Worm (Caenorhabditis elegans) whole organism, L1 larva: Measurements from ENCODE around the gene sri-28.
A peak's percentile ranks its signal among the peaks of the same experiment; 100 is the strongest.

Experiments
- alr-1 ChIP-seq: fragments of 200-800 bp; sonication (Bioruptor generic); optimal IDR thresholded peaks from 2 replicates; lab custom pipeline; 2018; ENCODE audit warnings: borderline replicate concordance, mild to moderate bottlenecking, missing genetic modification characterization, missing compliant biosample characterization
- aly-2 ChIP-seq: fragments of 150-350 bp; optimal IDR thresholded peaks from 2 replicates; lab custom pipeline; 2014; ENCODE audit warnings: missing biosample characterization, missing genetic modification characterization
- blmp-1 ChIP-seq: fragments of 150-350 bp; optimal IDR thresholded peaks from 2 replicates; lab custom pipeline; 2014; ENCODE audit warnings: missing biosample characterization, missing genetic modification characterization
- ceh-63 ChIP-seq: fragments of 200-800 bp; sonication (Bioruptor generic); optimal IDR thresholded peaks from 2 replicates; lab custom pipeline; 2018; ENCODE audit warnings: mild to moderate bottlenecking, missing genetic modification characterization, missing compliant biosample characterization
- ceh-8 ChIP-seq: fragments of 200-800 bp; sonication (Bioruptor generic); optimal IDR thresholded peaks from 2 replicates; lab custom pipeline; 2018; ENCODE audit warnings: mild to moderate bottlenecking, missing genetic modification characterization, moderate library complexity, missing compliant biosample characterization
- ceh-88 ChIP-seq: fragments of 200-800 bp; sonication (Bioruptor generic); IDR thresholded peaks from 2 replicates; pipeline ENCODE4 v1.3.6; 2022; ENCODE audit warnings: missing genetic modification characterization, missing compliant biosample characterization
- ces-1 ChIP-seq: fragments of 150-350 bp; optimal IDR thresholded peaks from 2 replicates; lab custom pipeline; 2014; ENCODE audit warnings: missing biosample characterization, missing genetic modification reagents, missing genetic modification characterization
- dpl-1 ChIP-seq, 3 experiments: fragments of 150-350 bp in 2 of 3; sonication (generic microtip) in 1 of 3; optimal IDR thresholded peaks; 2 replicates each; lab custom pipeline; 2014 to 2017; ENCODE audit warnings: missing biosample characterization in 3 of 3, missing genetic modification characterization in 3 of 3, missing genetic modification reagents in 3 of 3
- dsc-1 ChIP-seq: sonication (generic microtip); optimal IDR thresholded peaks from 2 replicates; lab custom pipeline; 2016; ENCODE audit warnings: mild to moderate bottlenecking, missing genetic modification characterization, missing compliant biosample characterization
- efl-1 ChIP-seq, 4 experiments: fragments of 150-350 bp; optimal IDR thresholded peaks in 3 of 4; peaks in 1 of 4; 1 replicate in 1 of 4; 2 replicates in 3 of 4; lab custom pipeline; 2014; ENCODE audit warnings: missing biosample characterization in 2 of 4, missing genetic modification characterization in 2 of 4, missing genetic modification reagents in 2 of 4
- egl-27 ChIP-seq, 2 experiments: fragments of 150-350 bp in 1 of 2; sonication (generic microtip); optimal IDR thresholded peaks; 3 replicates each; lab custom pipeline; 2017 to 2018; ENCODE audit warnings: missing biosample characterization in 2 of 2, missing genetic modification characterization in 2 of 2, missing genetic modification reagents in 2 of 2
- elt-3 ChIP-seq, 6 experiments: fragments of 150-350 bp in 1 of 6; sonication (generic microtip); optimal IDR thresholded peaks; 2 replicates each; lab custom pipeline; 2017 to 2018; ENCODE audit warnings: missing biosample characterization in 6 of 6, missing genetic modification characterization in 6 of 6, inconsistent platforms in 1 of 6
- fkh-4 ChIP-seq: sonication (generic microtip); optimal IDR thresholded peaks from 2 replicates; lab custom pipeline; 2016; ENCODE audit warnings: missing compliant biosample characterization, missing genetic modification characterization, borderline replicate concordance
- irx-1 ChIP-seq: sonication (generic microtip); optimal IDR thresholded peaks from 2 replicates; lab custom pipeline; 2016; ENCODE audit warnings: missing genetic modification characterization, missing compliant biosample characterization
- lin-13 ChIP-seq: fragments of 150-350 bp; optimal IDR thresholded peaks from 2 replicates; lab custom pipeline; 2014; ENCODE audit warnings: missing biosample characterization, missing genetic modification reagents, missing genetic modification characterization
- lsy-2 ChIP-seq, 2 experiments: fragments of 150-350 bp; optimal IDR thresholded peaks; 2 replicates each; lab custom pipeline; 2014; ENCODE audit warnings: missing biosample characterization in 2 of 2, missing genetic modification characterization in 2 of 2
- mep-1 ChIP-seq: fragments of 150-350 bp; optimal IDR thresholded peaks from 2 replicates; lab custom pipeline; 2014; ENCODE audit warnings: missing biosample characterization, missing genetic modification characterization
- nhr-19 ChIP-seq: fragments of 200-800 bp; sonication (Bioruptor generic); conservative IDR thresholded peaks from 2 replicates; pipeline ENCODE4 v1.3.6; 2022; ENCODE audit warnings: missing genetic modification characterization, missing compliant biosample characterization
- nhr-20 ChIP-seq: sonication (generic microtip); optimal IDR thresholded peaks from 2 replicates; lab custom pipeline; 2016; ENCODE audit warnings: mild to moderate bottlenecking, missing genetic modification characterization, missing compliant biosample characterization
- nhr-237 ChIP-seq: fragments of 150-350 bp; optimal IDR thresholded peaks from 2 replicates; lab custom pipeline; 2014; ENCODE audit warnings: missing biosample characterization, missing genetic modification characterization
- nhr-28 ChIP-seq: fragments of 150-350 bp; optimal IDR thresholded peaks from 2 replicates; lab custom pipeline; 2014; ENCODE audit warnings: missing biosample characterization, missing genetic modification characterization
- nhr-71 ChIP-seq: sonication (generic microtip); optimal IDR thresholded peaks from 2 replicates; lab custom pipeline; 2016; ENCODE audit warnings: mild to moderate bottlenecking, missing genetic modification characterization, moderate library complexity, missing compliant biosample characterization
- nhr-76 ChIP-seq: sonication (generic microtip); optimal IDR thresholded peaks from 2 replicates; lab custom pipeline; 2017; ENCODE audit warnings: missing biosample characterization, missing genetic modification characterization
- nhr-77 ChIP-seq: fragments of 150-350 bp; optimal IDR thresholded peaks from 2 replicates; lab custom pipeline; 2014; ENCODE audit warnings: missing biosample characterization, missing genetic modification characterization
- nhr-85 ChIP-seq: sonication (generic microtip); peaks from one replicate; lab custom pipeline; 2016; ENCODE audit warnings: missing genetic modification characterization, inconsistent platforms, missing compliant biosample characterization
- nhr-90 ChIP-seq: sonication (generic microtip); optimal IDR thresholded peaks from 2 replicates; lab custom pipeline; 2016; ENCODE audit warnings: mild to moderate bottlenecking, missing genetic modification characterization, missing compliant biosample characterization; ENCODE audit not compliant: poor library complexity
- pqm-1 ChIP-seq: sonication (generic microtip); optimal IDR thresholded peaks from 3 replicates; lab custom pipeline; 2017; ENCODE audit warnings: missing biosample characterization, missing genetic modification characterization
- snu-23 ChIP-seq: sonication (generic microtip); optimal IDR thresholded peaks from 2 replicates; lab custom pipeline; 2016; ENCODE audit warnings: missing genetic modification characterization, missing compliant biosample characterization
- sox-4 ChIP-seq: sonication (generic microtip); optimal IDR thresholded peaks from 2 replicates; lab custom pipeline; 2016; ENCODE audit warnings: missing genetic modification characterization, missing compliant biosample characterization
- sptf-1 ChIP-seq: fragments of 150-350 bp; optimal IDR thresholded peaks from 2 replicates; lab custom pipeline; 2014; ENCODE audit warnings: missing biosample characterization, missing genetic modification characterization
- sup-37 ChIP-seq: fragments of 200-800 bp; sonication (Bioruptor generic); optimal IDR thresholded peaks from 2 replicates; lab custom pipeline; 2018; ENCODE audit warnings: mild to moderate bottlenecking, missing genetic modification characterization, missing compliant biosample characterization
- tbx-2 ChIP-seq: sonication (generic microtip); optimal IDR thresholded peaks from 2 replicates; lab custom pipeline; 2016; ENCODE audit warnings: missing genetic modification characterization, missing compliant biosample characterization
- unc-30 ChIP-seq: sonication (generic microtip); optimal IDR thresholded peaks from 2 replicates; lab custom pipeline; 2017; ENCODE audit warnings: missing biosample characterization, missing genetic modification characterization
- unc-86 ChIP-seq: sonication (generic microtip); optimal IDR thresholded peaks from 2 replicates; lab custom pipeline; 2016; ENCODE audit warnings: missing genetic modification characterization, missing compliant biosample characterization
- vab-15 ChIP-seq: sonication (generic microtip); optimal IDR thresholded peaks from 2 replicates; lab custom pipeline; 2017; ENCODE audit warnings: missing genotype, mild to moderate bottlenecking, missing genetic modification characterization, missing compliant biosample characterization
- xbp-1 ChIP-seq: sonication (generic microtip); optimal IDR thresholded peaks from 2 replicates; lab custom pipeline; 2016; ENCODE audit warnings: missing genetic modification characterization, missing compliant biosample characterization
- zip-4 ChIP-seq: fragments of 200-800 bp; sonication (Bioruptor generic); optimal IDR thresholded peaks from 2 replicates; lab custom pipeline; 2018; ENCODE audit warnings: mild to moderate bottlenecking, missing genetic modification characterization, moderate library complexity, missing compliant biosample characterization

sri-28 gene

DNA sequence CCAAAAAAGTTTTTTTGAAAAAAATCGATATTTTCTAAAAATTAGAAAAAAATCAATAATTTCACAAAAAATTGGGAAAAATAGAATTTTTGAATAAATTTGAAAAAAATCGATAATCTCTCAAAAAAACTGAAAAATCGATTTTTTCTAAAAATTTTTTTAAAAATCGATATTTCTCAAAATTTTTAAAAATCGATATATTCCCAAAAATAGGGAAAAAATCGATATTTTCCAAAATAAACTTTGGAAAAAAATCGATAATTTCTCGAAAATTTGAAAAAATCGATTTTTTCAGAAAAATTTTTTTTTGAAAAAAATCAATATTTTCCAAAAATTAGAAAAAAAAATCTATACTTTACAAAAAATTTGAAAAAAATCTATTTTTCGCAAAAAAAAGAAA lies 16.2 kb downstream of the sri-28 start:
- TF ChIP-seq lin-13 (GFP tag; lab: Kevin White, UChicago) (no peak), efl-1 (optimal IDR thresholded peaks at IDR 0.05; lab: Kevin White, UChicago) (no peak), efl-1 (GFP tag; optimal IDR thresholded peaks at IDR 0.05 in 1 of 2; lab: Kevin White, UChicago) (no peak), lsy-2 (tag; optimal IDR thresholded peaks at IDR 0.05; lab: Kevin White, UChicago) (no peak), nhr-71 (tag; lab: Kevin White, UChicago) (no peak), nhr-77 (tag; lab: Kevin White, UChicago) (no peak), sup-37 (GFP tag; lab: Kevin White, UChicago) (no peak), sptf-1 (tag; lab: Kevin White, UChicago) (no peak), nhr-76 (no peak)

DNA sequence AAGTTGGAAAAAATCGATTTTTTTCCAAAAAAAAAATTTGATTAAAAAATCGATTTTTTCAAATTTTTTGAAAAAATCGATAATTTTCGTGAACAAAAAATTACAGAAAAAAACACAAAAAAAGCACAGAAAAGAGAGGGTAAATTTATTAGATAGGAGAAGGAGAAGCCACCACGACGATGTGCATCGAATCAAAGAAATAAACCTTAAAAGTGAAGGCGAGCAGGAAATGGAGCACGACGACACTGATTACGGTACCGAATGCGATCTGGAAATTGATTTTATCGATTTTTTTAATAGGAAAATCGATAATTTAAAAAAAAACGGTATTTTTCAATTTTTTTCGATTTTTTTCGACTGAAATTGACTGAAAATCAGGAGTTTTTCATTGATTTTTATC lies 16.6 kb downstream of the sri-28 start:
- peak; percentile 35 for TF ChIP-seq nhr-85 (tag; lab: Kevin White, UChicago)
- TF ChIP-seq efl-1 (optimal IDR thresholded peaks at IDR 0.05; lab: Kevin White, UChicago): no peak
- TF ChIP-seq efl-1 (GFP tag; optimal IDR thresholded peaks at IDR 0.05 in 1 of 2; lab: Kevin White, UChicago): peak in 1 of 2 experiments; percentile 90
- TF ChIP-seq xbp-1 (tag; lab: Kevin White, UChicago): no peak
- no peak for TF ChIP-seq ceh-88 (GFP tag; lab: Robert Waterston, UW)

DNA sequence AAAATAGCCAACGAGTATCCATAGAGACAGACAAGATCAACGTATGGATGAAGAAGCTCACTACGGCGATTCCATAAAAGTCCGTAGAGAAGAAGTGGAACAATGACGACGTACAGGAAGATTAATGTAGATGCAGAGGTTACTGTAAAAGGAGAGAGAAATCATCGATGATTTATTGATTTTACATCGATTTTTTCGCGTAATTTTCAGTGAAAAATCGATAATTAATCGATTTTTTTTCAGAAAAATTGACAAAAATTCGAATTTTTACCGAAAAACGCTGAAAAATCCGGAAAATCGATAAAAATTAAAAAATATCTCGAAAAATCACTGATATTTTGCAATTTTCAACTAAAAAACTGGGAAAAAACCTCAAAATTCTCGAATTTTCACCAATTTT lies 17.9 kb downstream of the sri-28 start:
- no peak for TF ChIP-seq nhr-28 (tag; lab: Kevin White, UChicago)
- TF ChIP-seq pqm-1 (tag; lab: Kevin White, UChicago): no peak
- no peak for TF ChIP-seq nhr-90 (tag; lab: Kevin White, UChicago)
- TF ChIP-seq nhr-71 (tag; lab: Kevin White, UChicago): no peak
- no peak for TF ChIP-seq unc-30 (tag; lab: Kevin White, UChicago)
- no peak for TF ChIP-seq nhr-20 (tag; lab: Kevin White, UChicago)
- TF ChIP-seq ceh-63 (GFP tag; lab: Kevin White, UChicago): no peak

DNA sequence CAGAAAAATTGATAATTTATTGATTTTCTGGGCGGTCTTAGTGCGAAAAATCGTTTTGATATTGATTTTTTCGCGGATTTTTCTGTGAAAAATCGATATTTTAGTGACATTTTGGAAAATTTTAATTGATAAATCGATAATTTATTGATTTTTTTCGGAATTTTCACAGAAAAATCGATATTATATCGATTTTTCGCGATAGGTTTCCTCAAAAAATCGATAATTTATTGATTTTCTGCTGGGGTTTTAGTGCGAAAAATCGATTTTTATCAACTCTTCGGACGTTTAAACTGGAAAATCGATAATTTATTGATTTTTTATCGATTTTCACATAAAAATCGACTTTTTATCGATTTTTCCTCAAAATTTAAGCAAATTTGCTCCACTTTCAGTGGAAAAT lies 19.0 kb downstream of the sri-28 start:
- TF ChIP-seq efl-1 (optimal IDR thresholded peaks at IDR 0.05; lab: Kevin White, UChicago) (no peak), efl-1 (GFP tag; optimal IDR thresholded peaks at IDR 0.05 in 1 of 2; lab: Kevin White, UChicago) (no peak), ceh-88 (GFP tag; lab: Robert Waterston, UW) (no peak), dpl-1 (GFP tag; optimal IDR thresholded peaks at IDR 0.05; lab: Kevin White, UChicago) (no peak), sup-37 (GFP tag; lab: Kevin White, UChicago) (no peak), nhr-76 (no peak), ces-1 (GFP tag; lab: Kevin White, UChicago) (no peak), ceh-8 (GFP tag; lab: Kevin White, UChicago) (no peak), tbx-2 (tag; lab: Kevin White, UChicago) (no peak), blmp-1 (no peak), aly-2 (tag; lab: Kevin White, UChicago) (no peak), dsc-1 (tag; lab: Kevin White, UChicago) (no peak), nhr-28 (tag; lab: Kevin White, UChicago) (no peak), unc-86 (no peak), pqm-1 (tag; lab: Kevin White, UChicago) (no peak), elt-3 (tag; optimal IDR thresholded peaks at IDR 0.05; lab: Kevin White, UChicago) (no peak), irx-1 (tag; lab: Kevin White, UChicago) (no peak)

ce11 chrII:3067896-3068295 lies 19.4 kb downstream of the sri-28 start:
- TF ChIP-seq lin-13 (GFP tag; lab: Kevin White, UChicago) (no peak), snu-23 (GFP tag; lab: Kevin White, UChicago) (no peak), fkh-4 (tag; lab: Kevin White, UChicago) (no peak), nhr-28 (tag; lab: Kevin White, UChicago) (no peak), mep-1 (tag; lab: Kevin White, UChicago) (no peak), ces-1 (GFP tag; lab: Kevin White, UChicago) (no peak), zip-4 (GFP tag; lab: Kevin White, UChicago) (no peak), sox-4 (no peak), nhr-237 (tag; lab: Kevin White, UChicago) (no peak), nhr-85 (tag; lab: Kevin White, UChicago) (no peak), lsy-2 (tag; optimal IDR thresholded peaks at IDR 0.05; lab: Kevin White, UChicago) (no peak), egl-27 (tag; optimal IDR thresholded peaks at IDR 0.05; lab: Kevin White, UChicago) (no peak), nhr-76 (no peak), nhr-19 (no peak), alr-1 (tag; lab: Kevin White, UChicago) (no peak), vab-15 (tag; lab: Kevin White, UChicago) (no peak)
- TF ChIP-seq, all 84 proteins: peak for 0
